Worm (Caenorhabditis elegans): ENCODE data around the gene F22E12.1.

F22E12.1 gene

ce11 chrV:10450355-10450754 lies 6.8 kb downstream of the F22E12.1 start:
- TF ChIP-seq sea-1 (GFP tag; conservative IDR thresholded peaks at IDR 0.05) (0 out of 2 replicates have a peak, but pooled peaks have one; percentile 44), tbx-11 (GFP tag; IDR thresholded peaks at IDR 0.05) (peak; percentile 58; the same call in 1 of the 2 replicates), flt-1 (GFP tag; IDR thresholded peaks at IDR 0.05) (peak; percentile 71), tbx-37 (GFP tag; conservative IDR thresholded peaks at IDR 0.05) (peak; percentile 77; the same call in 1 of the 2 replicates)

DNA sequence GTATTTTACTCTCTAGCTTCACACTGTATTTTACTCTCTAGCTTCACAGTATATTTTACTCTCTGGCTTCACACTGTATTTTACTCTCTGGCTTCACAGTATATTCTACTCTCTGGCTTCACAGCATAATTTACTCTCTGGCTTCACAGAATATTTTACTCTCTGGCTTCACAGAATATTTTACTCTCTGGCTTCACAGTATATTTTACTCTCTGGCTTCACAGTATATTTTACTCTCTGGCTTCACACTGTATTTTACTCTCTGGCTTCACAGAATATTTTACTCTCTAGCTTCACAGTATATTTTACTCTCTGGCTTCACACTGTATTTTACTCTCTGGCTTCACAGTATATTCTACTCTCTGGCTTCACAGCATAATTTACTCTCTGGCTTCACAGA lies 7.2 kb downstream of the F22E12.1 start:
- TF ChIP-seq tbx-37 (GFP tag; conservative IDR thresholded peaks at IDR 0.05) = peak; percentile 40

- no peak for TF ChIP-seq tra-4 (tag; optimal IDR thresholded peaks at IDR 0.05)
- no peak for TF ChIP-seq ama-1 (optimal IDR thresholded peaks at IDR 0.05)
- no peak for TF ChIP-seq tbx-37 (GFP tag; conservative IDR thresholded peaks at IDR 0.05)
- no peak for TF ChIP-seq hmg-4 (GFP tag; optimal IDR thresholded peaks at IDR 0.05)
- no peak for TF ChIP-seq sea-1 (GFP tag; conservative IDR thresholded peaks at IDR 0.05)
- no peak for TF ChIP-seq B0310.2 (tag; optimal IDR thresholded peaks at IDR 0.05)
- TF ChIP-seq pes-1 (GFP tag; IDR thresholded peaks at IDR 0.05) = no peak
- TF ChIP-seq tbx-11 (GFP tag; IDR thresholded peaks at IDR 0.05) = no peak
- TF ChIP-seq hmbx-1 (tag; optimal IDR thresholded peaks at IDR 0.05) = no peak
Measured at ce11 chrV:10441135-10442024, 15.8 kb downstream of the F22E12.1 start, which contains the start of gene pap-1. pap-1 (plus strand) TSS chrV:10441974.

- TF ChIP-seq hnd-1 (tag; optimal IDR thresholded peaks at IDR 0.05) (no peak), ama-1 (optimal IDR thresholded peaks at IDR 0.05) (no peak), ceh-13 (GFP tag; optimal IDR thresholded peaks at IDR 0.05) (no peak), B0310.2 (tag; optimal IDR thresholded peaks at IDR 0.05) (no peak), ceh-36 (tag; optimal IDR thresholded peaks at IDR 0.05) (no peak), scrt-1 (GFP tag; IDR thresholded peaks at IDR 0.05) (no peak), sea-1 (GFP tag; conservative IDR thresholded peaks at IDR 0.05) (no peak)
Measured at ce11 chrV:10440723-10441122, 16.4 kb downstream of the F22E12.1 start, which contains the start of gene snf-10. snf-10 (minus strand) TSS chrV:10440823.

- no peak for TF ChIP-seq hmg-4 (GFP tag; optimal IDR thresholded peaks at IDR 0.05)
- TF ChIP-seq ceh-13 (GFP tag; optimal IDR thresholded peaks at IDR 0.05) = no peak
- no peak for TF ChIP-seq flt-1 (GFP tag; IDR thresholded peaks at IDR 0.05)
- TF ChIP-seq tra-4 (tag; optimal IDR thresholded peaks at IDR 0.05) = no peak
- no peak for TF ChIP-seq B0310.2 (tag; optimal IDR thresholded peaks at IDR 0.05)
- no peak for TF ChIP-seq hnd-1 (tag; optimal IDR thresholded peaks at IDR 0.05)
- no peak for TF ChIP-seq tbx-11 (GFP tag; IDR thresholded peaks at IDR 0.05)
- no peak for TF ChIP-seq tbx-37 (GFP tag; conservative IDR thresholded peaks at IDR 0.05)
- no peak for TF ChIP-seq ama-1 (optimal IDR thresholded peaks at IDR 0.05)
- TF ChIP-seq pes-1 (GFP tag; IDR thresholded peaks at IDR 0.05) = no peak
- no peak for TF ChIP-seq sea-1 (GFP tag; conservative IDR thresholded peaks at IDR 0.05)
- no peak for TF ChIP-seq ceh-36 (tag; optimal IDR thresholded peaks at IDR 0.05)
- no peak for TF ChIP-seq aly-1 (tag; optimal IDR thresholded peaks at IDR 0.05)
- no peak for TF ChIP-seq ets-7 (tag; optimal IDR thresholded peaks at IDR 0.05)
- TF ChIP-seq scrt-1 (GFP tag; IDR thresholded peaks at IDR 0.05) = no peak
- TF ChIP-seq F13C5.2 (tag; optimal IDR thresholded peaks at IDR 0.05) = no peak
- no peak for TF ChIP-seq hmbx-1 (tag; optimal IDR thresholded peaks at IDR 0.05)
Measured at ce11 chrV:10436612-10437011, 20.5 kb downstream of the F22E12.1 start, which contains the start of gene set-22. set-22 (plus strand) TSS chrV:10436912.

DNA sequence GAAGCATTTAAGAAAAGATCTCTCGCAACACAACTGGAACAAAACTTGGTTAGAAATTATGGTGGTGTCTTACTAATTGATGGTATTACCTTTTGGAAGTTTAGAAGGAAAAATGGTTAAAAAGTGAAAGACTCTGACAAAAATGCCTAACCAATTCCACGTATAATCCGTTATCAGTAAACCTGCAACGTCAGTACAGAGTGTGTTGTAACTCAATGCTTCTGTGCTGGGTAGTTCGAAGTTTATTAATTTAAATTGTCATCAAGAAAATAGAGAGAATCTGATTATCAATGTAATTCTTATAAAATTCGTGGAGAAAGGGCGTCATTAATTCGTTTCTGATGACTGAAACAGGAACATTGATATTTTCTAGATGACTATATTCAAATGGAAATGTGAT lies 21.9 kb downstream of the F22E12.1 start:
- TF ChIP-seq scrt-1 (GFP tag; IDR thresholded peaks at IDR 0.05) (no peak), F13C5.2 (tag; optimal IDR thresholded peaks at IDR 0.05) (no peak), B0310.2 (tag; optimal IDR thresholded peaks at IDR 0.05) (no peak)

DNA sequence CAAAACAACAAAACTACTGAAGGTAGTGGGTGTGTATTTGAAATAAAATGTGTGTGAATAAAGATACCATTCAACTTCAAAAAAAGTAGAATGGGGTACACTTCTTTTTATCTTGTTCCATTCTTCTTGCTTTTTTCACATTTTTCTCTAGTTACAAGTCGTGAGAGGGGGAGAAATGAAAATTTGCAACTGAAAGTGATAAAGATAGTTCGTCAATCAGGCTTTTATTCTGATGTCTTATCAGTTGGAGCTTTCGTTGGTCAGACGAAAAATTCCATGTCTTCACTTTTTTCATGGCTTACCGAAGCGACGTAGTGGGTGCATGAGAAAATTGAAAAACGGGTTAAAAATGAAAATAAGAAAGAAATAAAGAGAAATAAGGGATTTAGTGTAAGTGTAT lies 23.4 kb downstream of the F22E12.1 start, which contains the start of gene Y32F6A.4:
Gene Y32F6A.4, minus strand, starts transcription at position 347 of the 400 bp plus-strand sequence.
- TF ChIP-seq sea-1 (GFP tag; conservative IDR thresholded peaks at IDR 0.05) (no peak), flt-1 (GFP tag; IDR thresholded peaks at IDR 0.05) (no peak), B0310.2 (tag; optimal IDR thresholded peaks at IDR 0.05) (no peak), scrt-1 (GFP tag; IDR thresholded peaks at IDR 0.05) (no peak), hmbx-1 (tag; optimal IDR thresholded peaks at IDR 0.05) (no peak), aly-1 (tag; optimal IDR thresholded peaks at IDR 0.05) (no peak), hmg-4 (GFP tag; optimal IDR thresholded peaks at IDR 0.05) (no peak), hnd-1 (tag; optimal IDR thresholded peaks at IDR 0.05) (no peak), ama-1 (optimal IDR thresholded peaks at IDR 0.05) (no peak), tra-4 (tag; optimal IDR thresholded peaks at IDR 0.05) (no peak), F13C5.2 (tag; optimal IDR thresholded peaks at IDR 0.05) (no peak), ets-7 (tag; optimal IDR thresholded peaks at IDR 0.05) (no peak), pes-1 (GFP tag; IDR thresholded peaks at IDR 0.05) (no peak), tbx-37 (GFP tag; conservative IDR thresholded peaks at IDR 0.05) (no peak), ceh-13 (GFP tag; optimal IDR thresholded peaks at IDR 0.05) (no peak), ceh-36 (tag; optimal IDR thresholded peaks at IDR 0.05) (no peak)

ce11 chrV:10432607-10433006 lies 24.5 kb downstream of the F22E12.1 start:
- TF ChIP-seq B0310.2 (tag; optimal IDR thresholded peaks at IDR 0.05) = no peak
- no peak for TF ChIP-seq ama-1 (optimal IDR thresholded peaks at IDR 0.05)
- no peak for TF ChIP-seq ceh-13 (GFP tag; optimal IDR thresholded peaks at IDR 0.05)
- TF ChIP-seq hnd-1 (tag; optimal IDR thresholded peaks at IDR 0.05) = no peak

Measured in whole organism, early embryonic.